Worm (Caenorhabditis elegans): ENCODE measurements around the gene kin-21.

- TF ChIP-seq him-1 (tag; optimal IDR thresholded peaks at IDR 0.05) (no peak), dao-5 (tag; optimal IDR thresholded peaks at IDR 0.05) (no peak)
These were observed 10.1 kb upstream of the kin-21 start for ce11 chrIV:9822585-9822984.
